Worm (Caenorhabditis elegans): ENCODE data around the gene smoc-1.

DNA sequence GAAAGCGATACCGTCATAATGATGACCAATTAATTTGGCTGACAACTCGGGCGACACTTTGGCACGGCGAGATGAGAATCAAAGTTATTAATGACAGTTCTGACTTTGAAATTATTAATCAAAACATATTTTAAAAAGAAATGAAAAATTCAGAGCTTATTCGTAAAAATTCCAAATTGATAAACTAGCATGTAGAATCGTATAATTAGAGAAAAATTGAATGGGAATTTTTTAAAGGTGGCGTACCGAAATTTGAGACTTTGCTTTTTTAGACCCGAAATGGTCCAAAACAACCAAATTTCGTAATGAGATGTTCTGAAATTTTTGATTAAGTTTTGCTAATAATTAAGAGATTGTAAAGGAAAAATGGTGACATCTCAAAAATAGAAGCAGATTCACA is 31.5 kb upstream of the smoc-1 start, which contains the start of gene daf-11:
- TF ChIP-seq zag-1 (tag; optimal IDR thresholded peaks at IDR 0.05) (no peak), unc-62 (GFP tag; optimal IDR thresholded peaks at IDR 0.05) (no peak), nhr-237 (tag; optimal IDR thresholded peaks at IDR 0.05) (no peak), ama-1 (optimal IDR thresholded peaks at IDR 0.05) (no peak), nhr-11 (tag; optimal IDR thresholded peaks at IDR 0.05) (no peak), snpc-4 (tag; optimal IDR thresholded peaks at IDR 0.05) (no peak)
